Fruit fly (Drosophila melanogaster): Measurements from ENCODE around the gene alpha-Man-Ib.

- TF ChIP-seq CG3847 (GFP tag; IDR thresholded peaks at IDR 0.05) (no peak), peb (GFP tag; IDR thresholded peaks at IDR 0.05) (no peak), kay (GFP tag; optimal IDR thresholded peaks at IDR 0.05) (no peak), CG10654 (GFP tag; optimal IDR thresholded peaks at IDR 0.05) (no peak)
These were observed 16.6 kb downstream of the alpha-Man-Ib start for dm6 chr3R:29096009-29096443.
